Fruit fly (Drosophila melanogaster): ENCODE measurements around the gene tin.
A peak's percentile ranks its signal among the peaks of the same experiment; 100 is the strongest.

tin gene

dm6 chr3R:21339006-21339420 lies 39.8 kb upstream of the tin start (continued):
- TF ChIP-seq CG16815 (GFP tag; optimal IDR thresholded peaks at IDR 0.05) (peak; percentile 36), Trl (optimal IDR thresholded peaks at IDR 0.05) (no peak), Trl (GFP tag; optimal IDR thresholded peaks at IDR 0.05) (no peak), CG3065 (GFP tag; optimal IDR thresholded peaks at IDR 0.05) (no peak), esg (GFP tag; conservative IDR thresholded peaks at IDR 0.05) (no peak), CoRest (tag; optimal IDR thresholded peaks at IDR 0.05) (peak; percentile 79), CG14050 (GFP tag; IDR thresholded peaks at IDR 0.05) (no peak), MBD-R2 (GFP tag; IDR thresholded peaks at IDR 0.05) (no peak), lov (optimal IDR thresholded peaks at IDR 0.05) (no peak), lov (GFP tag; IDR thresholded peaks at IDR 0.05) (no peak), Bgb (GFP tag; IDR thresholded peaks at IDR 0.05; ENCODE audit: partially characterized antibody) (no peak), Dip3 (GFP tag; optimal IDR thresholded peaks at IDR 0.05) (no peak), ab (GFP tag; optimal IDR thresholded peaks at IDR 0.05) (no peak), CG13296 (GFP tag; optimal IDR thresholded peaks at IDR 0.05) (peak; percentile 13), CG7928 (GFP tag; optimal IDR thresholded peaks at IDR 0.05) (no peak), pb (GFP tag; optimal IDR thresholded peaks at IDR 0.05) (no peak), pum (GFP tag; optimal IDR thresholded peaks at IDR 0.05) (peak; percentile 9), CTCF (GFP tag; optimal IDR thresholded peaks at IDR 0.05) (no peak), Deaf1 (tag; optimal IDR thresholded peaks at IDR 0.05) (no peak), CG6683 (GFP tag; optimal IDR thresholded peaks at IDR 0.05) (peak; percentile 44), Oli (tag; optimal IDR thresholded peaks at IDR 0.05) (peak; percentile 71), CG9932 (GFP tag; IDR thresholded peaks at IDR 0.05) (no peak; the same call in 1 of the 2 replicates), CG2889 (GFP tag; IDR thresholded peaks at IDR 0.05) (no peak), nerfin-2 (GFP tag; IDR thresholded peaks at IDR 0.05; ENCODE audit: partially characterized antibody) (no peak), sd (tag; optimal IDR thresholded peaks at IDR 0.05) (no peak), CG32772 (GFP tag; IDR thresholded peaks at IDR 0.05) (peak; percentile 40; the same call in 1 of the 2 replicates), CG5953 (GFP tag; IDR thresholded peaks at IDR 0.05) (no peak), insv (GFP tag; optimal IDR thresholded peaks at IDR 0.05) (no peak), tll (GFP tag; optimal IDR thresholded peaks at IDR 0.05) (no peak), HLH3B (GFP tag; IDR thresholded peaks at IDR 0.05) (peak; percentile 50; the same call in 1 of the 2 replicates), CG2875 (GFP tag; optimal IDR thresholded peaks at IDR 0.05) (peak; percentile 44), Elba2 (GFP tag; optimal IDR thresholded peaks at IDR 0.05) (no peak), NFAT (GFP tag; IDR thresholded peaks at IDR 0.05) (no peak), chm (GFP tag; IDR thresholded peaks at IDR 0.05) (no peak), unc-4 (GFP tag; IDR thresholded peaks at IDR 0.05; ENCODE audit: partially characterized antibody) (no peak), toy (GFP tag; IDR thresholded peaks at IDR 0.05) (no peak), rib (GFP tag; IDR thresholded peaks at IDR 0.05) (no peak), wdn (GFP tag; IDR thresholded peaks at IDR 0.05) (no peak), CG11695 (GFP tag; IDR thresholded peaks at IDR 0.05) (no peak; the same call in 2 of the 3 replicates), gcm (GFP tag; optimal IDR thresholded peaks at IDR 0.05) (peak; percentile 37), Hr78 (GFP tag; optimal IDR thresholded peaks at IDR 0.05) (peak in 1 of 2 experiments; percentile 13), schlank (tag; optimal IDR thresholded peaks at IDR 0.05) (no peak), fd102C (GFP tag; optimal IDR thresholded peaks at IDR 0.05) (no peak), Sry-δ (GFP tag; optimal IDR thresholded peaks at IDR 0.05) (no peak), sens-2 (GFP tag; IDR thresholded peaks at IDR 0.05) (no peak), NfI (GFP tag; optimal IDR thresholded peaks at IDR 0.05) (peak; percentile 38), CG13424 (tag; optimal IDR thresholded peaks at IDR 0.05) (peak; percentile 65), ranshi (GFP tag; IDR thresholded peaks at IDR 0.05) (peak; percentile 28; the same call in 1 of the 2 replicates), CG6791 (GFP tag; IDR thresholded peaks at IDR 0.05; ENCODE audit: partially characterized antibody) (no peak), sima (GFP tag; optimal IDR thresholded peaks at IDR 0.05) (no peak), CG31224 (GFP tag; IDR thresholded peaks at IDR 0.05) (no peak), CG1024 (GFP tag; IDR thresholded peaks at IDR 0.05) (no peak), CG12155 (GFP tag; optimal IDR thresholded peaks at IDR 0.05) (no peak)

Data from whole organism, embryonic.